Worm (Caenorhabditis elegans) whole organism, L2 larva: Measurements from ENCODE around the gene str-3.

Experiments
- R02D3.7 ChIP-seq: fragments of 150-350 bp; optimal IDR thresholded peaks from 2 replicates; lab custom pipeline; 2014; ENCODE audit warnings: missing biosample characterization, missing genetic modification characterization
- ZK546.5 ChIP-seq: sonication (generic microtip); optimal IDR thresholded peaks from 2 replicates; lab custom pipeline; 2017; ENCODE audit warnings: missing biosample characterization, missing genetic modification characterization
- ceh-16 ChIP-seq: fragments of 150-350 bp; optimal IDR thresholded peaks from 2 replicates; lab custom pipeline; 2014; ENCODE audit warnings: missing biosample characterization, missing genetic modification characterization
- fos-1 ChIP-seq: fragments of 150-350 bp; optimal IDR thresholded peaks from 2 replicates; lab custom pipeline; 2014; ENCODE audit warnings: missing biosample characterization, missing genetic modification characterization
- lin-39 ChIP-seq: fragments of 150-350 bp; optimal IDR thresholded peaks from 2 replicates; lab custom pipeline; 2014; ENCODE audit warnings: missing biosample characterization, missing genetic modification reagents, missing genetic modification characterization
- lsy-2 ChIP-seq, 2 experiments: fragments of 150-350 bp in 1 of 2; sonication (generic microtip) in 1 of 2; optimal IDR thresholded peaks; 2 replicates each; lab custom pipeline; 2014 to 2017; ENCODE audit warnings: missing biosample characterization in 2 of 2, missing genetic modification characterization in 2 of 2
- mab-5 ChIP-seq: fragments of 150-350 bp; optimal IDR thresholded peaks from 2 replicates; lab custom pipeline; 2014; ENCODE audit warnings: missing biosample characterization, missing genetic modification characterization
- mbf-1 ChIP-seq: sonication (generic microtip); optimal IDR thresholded peaks from 2 replicates; lab custom pipeline; 2017; ENCODE audit warnings: missing biosample characterization, missing genetic modification characterization
- nhr-11 ChIP-seq: fragments of 150-350 bp; optimal IDR thresholded peaks from 2 replicates; lab custom pipeline; 2014; ENCODE audit warnings: missing biosample characterization, missing genetic modification characterization
- nhr-25 ChIP-seq: fragments of 150-350 bp; sonication (generic microtip); optimal IDR thresholded peaks from 3 replicates; lab custom pipeline; 2014; ENCODE audit warnings: missing biosample characterization, missing genetic modification characterization
- skn-1 ChIP-seq: sonication (generic microtip); optimal IDR thresholded peaks from 2 replicates; lab custom pipeline; 2017; ENCODE audit warnings: missing biosample characterization, missing genetic modification characterization
- unc-62 ChIP-seq: fragments of 150-350 bp; optimal IDR thresholded peaks from 2 replicates; lab custom pipeline; 2014; ENCODE audit warnings: missing biosample characterization, missing genetic modification reagents, missing genetic modification characterization
- ztf-11 ChIP-seq: sonication (generic microtip); optimal IDR thresholded peaks from 2 replicates; lab custom pipeline; 2017; ENCODE audit warnings: missing biosample characterization, missing genetic modification characterization
- ztf-4 ChIP-seq: fragments of 150-350 bp; optimal IDR thresholded peaks from 2 replicates; lab custom pipeline; 2014; ENCODE audit warnings: missing biosample characterization, missing genetic modification characterization

- TF ChIP-seq nhr-25 (no peak), nhr-11 (tag; lab: Kevin White, UChicago) (no peak), lsy-2 (tag; optimal IDR thresholded peaks at IDR 0.05; lab: Kevin White, UChicago) (peak in 1 of 2 experiments; percentile 7), lin-39 (tag; lab: Kevin White, UChicago) (no peak), skn-1 (tag; lab: Kevin White, UChicago) (no peak), mbf-1 (no peak), ceh-16 (tag; lab: Kevin White, UChicago) (no peak), ZK546.5 (no peak), ztf-11 (tag; lab: Kevin White, UChicago) (no peak), mab-5 (no peak), fos-1 (tag; lab: Kevin White, UChicago) (no peak), unc-62 (no peak), R02D3.7 (tag; lab: Kevin White, UChicago) (no peak), ztf-4 (tag; lab: Kevin White, UChicago) (no peak)
Measured at ce11 chrIV:11109771-11110170, 9.6 kb upstream of the str-3 start, which contains the start of gene pigk-1.
